Worm (Caenorhabditis elegans) whole organism, mixed stage, embryonic: ENCODE measurements around the gene elo-5.

ENCODE experiments used
- drap-1 ChIP-seq: fragments of 200-800 bp; sonication (Bioruptor generic); optimal IDR thresholded peaks from 3 replicates; lab custom pipeline; 2018; ENCODE audit warnings: mild to moderate bottlenecking, missing genetic modification characterization, missing compliant biosample characterization
- hlh-1 ChIP-seq: fragments of 150-350 bp; optimal IDR thresholded peaks from 2 replicates; lab custom pipeline; 2014; ENCODE audit warnings: missing biosample characterization, missing genetic modification reagents, missing genetic modification characterization
- lin-32 ChIP-seq: fragments of 200-800 bp; sonication (Bioruptor generic); optimal IDR thresholded peaks from 2 replicates; lab custom pipeline; 2018; ENCODE audit warnings: mild to moderate bottlenecking, missing genetic modification characterization, missing compliant biosample characterization

ce11 chrIV:5405345-5405744, 28.4 kb upstream of the elo-5 start, which contains the start of gene ZK616.61:
- no peak for TF ChIP-seq hlh-1 (tag; lab: Kevin White, UChicago)
- no peak for TF ChIP-seq drap-1
- TF ChIP-seq lin-32 (GFP tag; lab: Kevin White, UChicago) = no peak
